Worm (Caenorhabditis elegans) whole organism, L4 larva: ENCODE data around the gene F45H10.2.

Experiments
- D1046.2 ChIP-seq: fragments of 200-800 bp; sonication (Bioruptor generic); IDR thresholded peaks from 2 replicates; pipeline ENCODE4 v1.3.6; 2022; ENCODE audit warnings: missing genetic modification characterization, missing compliant biosample characterization
- Y5F2A.4 ChIP-seq: fragments of 200-800 bp; sonication (Bioruptor generic); optimal IDR thresholded peaks from 2 replicates; lab custom pipeline; 2018; ENCODE audit warnings: mild to moderate bottlenecking, missing genetic modification characterization, missing compliant biosample characterization
- Y75B8A.6 ChIP-seq: fragments of 200-800 bp; sonication (Bioruptor generic); IDR thresholded peaks from 2 replicates; pipeline ENCODE4 v1.3.6; 2022; ENCODE audit warnings: missing genetic modification reagents, missing genetic modification characterization, missing compliant biosample characterization
- ZK337.2 ChIP-seq: fragments of 200-800 bp; sonication (Bioruptor generic); IDR thresholded peaks from 2 replicates; pipeline ENCODE4 v1.3.6; 2022; ENCODE audit warnings: missing genetic modification reagents, missing genetic modification characterization, missing compliant biosample characterization
- aly-2 ChIP-seq: sonication (generic microtip); optimal IDR thresholded peaks from 2 replicates; lab custom pipeline; 2018; ENCODE audit warnings: missing biosample characterization, missing genetic modification characterization
- ama-1 ChIP-seq: fragments of 150-350 bp; optimal IDR thresholded peaks from 2 replicates; lab custom pipeline; 2014; ENCODE audit warnings: inconsistent platforms, mixed read lengths
- attf-4 ChIP-seq: sonication (generic microtip); optimal IDR thresholded peaks from 3 replicates; lab custom pipeline; 2017; ENCODE audit warnings: missing biosample characterization, missing genetic modification characterization
- ceh-20 ChIP-seq: fragments of 200-800 bp; sonication (Bioruptor generic); IDR thresholded peaks from 2 replicates; pipeline ENCODE4 v1.3.6; 2022; ENCODE audit warnings: missing genetic modification reagents, missing genetic modification characterization, missing compliant biosample characterization
- ceh-32 ChIP-seq: sonication (generic microtip); optimal IDR thresholded peaks from 2 replicates; lab custom pipeline; 2016; ENCODE audit warnings: mild to moderate bottlenecking, missing genetic modification characterization, missing compliant biosample characterization; ENCODE audit not compliant: poor library complexity
- ceh-62 ChIP-seq: sonication (generic microtip); optimal IDR thresholded peaks from 2 replicates; lab custom pipeline; 2017; ENCODE audit warnings: missing biosample characterization, missing genetic modification characterization
- ceh-82 ChIP-seq: sonication (generic microtip); optimal IDR thresholded peaks from 2 replicates; lab custom pipeline; 2017; ENCODE audit warnings: missing biosample characterization, missing genetic modification characterization
- ctbp-1 ChIP-seq: fragments of 200-800 bp; sonication (Bioruptor generic); IDR thresholded peaks from 2 replicates; pipeline ENCODE4 v1.3.6; 2022; ENCODE audit warnings: missing genetic modification reagents, missing genetic modification characterization, missing compliant biosample characterization
- dmd-6 ChIP-seq: fragments of 200-800 bp; sonication (Bioruptor generic); IDR thresholded peaks from 2 replicates; pipeline ENCODE4 v1.3.6; 2022; ENCODE audit warnings: missing genetic modification reagents, missing genetic modification characterization, missing compliant biosample characterization
- duxl-1 ChIP-seq: sonication (generic microtip); optimal IDR thresholded peaks from 2 replicates; lab custom pipeline; 2016; ENCODE audit warnings: mild to moderate bottlenecking, missing genetic modification characterization, moderate library complexity, missing compliant biosample characterization; ENCODE audit not compliant: poor library complexity
- dve-1 ChIP-seq: sonication (generic microtip); optimal IDR thresholded peaks from 2 replicates; lab custom pipeline; 2017; ENCODE audit warnings: antibody characterized with exemption, mild to moderate bottlenecking, missing genetic modification characterization, missing compliant biosample characterization; ENCODE audit not compliant: insufficient read depth
- fos-1 ChIP-seq: fragments of 150-350 bp; optimal IDR thresholded peaks from 2 replicates; lab custom pipeline; 2014; ENCODE audit warnings: missing biosample characterization, missing genetic modification characterization
- hlh-11 ChIP-seq: fragments of 200-800 bp; sonication (Bioruptor generic); optimal IDR thresholded peaks from 2 replicates; lab custom pipeline; 2018; ENCODE audit warnings: mild to moderate bottlenecking, missing genetic modification characterization, missing compliant biosample characterization
- hmg-1.1 ChIP-seq: fragments of 200-800 bp; sonication (Bioruptor generic); IDR thresholded peaks from 2 replicates; pipeline ENCODE4 v1.3.6; 2022; ENCODE audit warnings: missing genetic modification reagents, missing genetic modification characterization, missing compliant biosample characterization
- lin-1 ChIP-seq: fragments of 200-800 bp; sonication (Bioruptor generic); IDR thresholded peaks from 2 replicates; pipeline ENCODE4 v1.3.6; 2022; ENCODE audit warnings: missing genetic modification reagents, missing genetic modification characterization, missing compliant biosample characterization
- lin-13 ChIP-seq: fragments of 150-350 bp; optimal IDR thresholded peaks from 2 replicates; lab custom pipeline; 2014; ENCODE audit warnings: missing biosample characterization, missing genetic modification reagents, missing genetic modification characterization
- lin-15B ChIP-seq: fragments of 150-350 bp; sonication (generic microtip); optimal IDR thresholded peaks from 3 replicates; lab custom pipeline; 2014; ENCODE audit warnings: missing biosample characterization, missing genetic modification characterization
- lin-29 ChIP-seq: fragments of 200-800 bp; sonication (Bioruptor generic); IDR thresholded peaks from 2 replicates; pipeline ENCODE4 v1.3.6; 2022; ENCODE audit warnings: missing genetic modification reagents, missing genetic modification characterization, missing compliant biosample characterization
- lin-39 ChIP-seq: fragments of 150-350 bp; optimal IDR thresholded peaks from 2 replicates; lab custom pipeline; 2014; ENCODE audit warnings: missing biosample characterization, missing genetic modification reagents, missing genetic modification characterization
- mdl-1 ChIP-seq, 2 experiments: fragments of 150-350 bp in 1 of 2; sonication (generic microtip) in 1 of 2; optimal IDR thresholded peaks; 2 replicates each; lab custom pipeline; 2014 to 2017; ENCODE audit warnings: missing biosample characterization in 2 of 2, missing genetic modification characterization in 2 of 2
- mdt-29 ChIP-seq: fragments of 200-800 bp; sonication (Bioruptor generic); IDR thresholded peaks from 2 replicates; pipeline ENCODE4 v1.3.6; 2022; ENCODE audit warnings: missing genetic modification reagents, missing genetic modification characterization, missing compliant biosample characterization
- mxl-3 ChIP-seq: fragments of 200-800 bp; sonication (Bioruptor generic); optimal IDR thresholded peaks from 2 replicates; lab custom pipeline; 2018; ENCODE audit warnings: mild to moderate bottlenecking, missing genetic modification characterization, missing compliant biosample characterization
- nhr-102 ChIP-seq: sonication (generic microtip); optimal IDR thresholded peaks from 2 replicates; lab custom pipeline; 2016; ENCODE audit warnings: mild to moderate bottlenecking, missing genetic modification characterization, moderate library complexity, missing compliant biosample characterization
- nhr-237 ChIP-seq: sonication (generic microtip); optimal IDR thresholded peaks from 2 replicates; lab custom pipeline; 2017; ENCODE audit warnings: missing biosample characterization, missing genetic modification characterization
- nhr-28 ChIP-seq: fragments of 150-350 bp; optimal IDR thresholded peaks from 2 replicates; lab custom pipeline; 2014; ENCODE audit warnings: missing biosample characterization, missing genetic modification characterization
- nhr-41 ChIP-seq: fragments of 200-800 bp; sonication (Bioruptor generic); IDR thresholded peaks from 2 replicates; pipeline ENCODE4 v1.3.6; 2022; ENCODE audit warnings: missing genetic modification reagents, missing genetic modification characterization, missing compliant biosample characterization
- nhr-42 ChIP-seq: fragments of 200-800 bp; sonication (Bioruptor generic); IDR thresholded peaks from 2 replicates; pipeline ENCODE4 v1.3.6; 2022; ENCODE audit warnings: missing genetic modification characterization, missing compliant biosample characterization
- nhr-76 ChIP-seq: fragments of 150-350 bp; optimal IDR thresholded peaks from 2 replicates; lab custom pipeline; 2014; ENCODE audit warnings: missing biosample characterization, missing genetic modification characterization
- nhr-77 ChIP-seq: fragments of 150-350 bp; optimal IDR thresholded peaks from 2 replicates; lab custom pipeline; 2014; ENCODE audit warnings: missing biosample characterization, missing genetic modification characterization
- pha-4 ChIP-seq, 2 experiments: fragments of 150-350 bp in 1 of 2; fragments of 200-800 bp in 1 of 2; sonication (Bioruptor generic) in 1 of 2; IDR thresholded peaks in 1 of 2; optimal IDR thresholded peaks in 1 of 2; 2 replicates each; pipeline versions ENCODE4 v1.3.6 to Lab custom; 2014 to 2022; ENCODE audit warnings: missing genetic modification characterization in 2 of 2, missing genetic modification reagents in 2 of 2, missing biosample characterization in 1 of 2, missing compliant biosample characterization in 1 of 2
- saeg-2 ChIP-seq: fragments of 200-800 bp; sonication (Bioruptor generic); IDR thresholded peaks from 2 replicates; pipeline ENCODE4 v1.3.6; 2022; ENCODE audit warnings: missing genetic modification reagents, missing genetic modification characterization, missing compliant biosample characterization
- skn-1 ChIP-seq: fragments of 150-350 bp; optimal IDR thresholded peaks from 2 replicates; lab custom pipeline; 2014; ENCODE audit warnings: missing biosample characterization, missing genetic modification characterization
- snpc-1.2 ChIP-seq: fragments of 200-800 bp; sonication (Bioruptor generic); IDR thresholded peaks from 2 replicates; pipeline ENCODE4 v1.3.6; 2022; ENCODE audit warnings: missing genetic modification reagents, missing genetic modification characterization, missing compliant biosample characterization
- spr-1 ChIP-seq: sonication (generic microtip); optimal IDR thresholded peaks from 2 replicates; lab custom pipeline; 2016; ENCODE audit warnings: mild to moderate bottlenecking, missing genetic modification characterization, missing compliant biosample characterization
- spr-3 ChIP-seq: fragments of 200-800 bp; sonication (Bioruptor generic); optimal IDR thresholded peaks from 2 replicates; lab custom pipeline; 2018; ENCODE audit warnings: mild to moderate bottlenecking, missing genetic modification characterization, missing compliant biosample characterization
- unc-39 ChIP-seq: sonication (generic microtip); optimal IDR thresholded peaks from 2 replicates; lab custom pipeline; 2017; ENCODE audit warnings: missing biosample characterization, missing genetic modification characterization
- unc-62 ChIP-seq, 3 experiments: fragments of 150-350 bp in 1 of 3; sonication (generic microtip); optimal IDR thresholded peaks in 2 of 3; peaks in 1 of 3; 1 replicate in 1 of 3; 2 replicates in 2 of 3; lab custom pipeline; 2014 to 2017; ENCODE audit warnings: missing biosample characterization in 3 of 3, missing genetic modification characterization in 3 of 3, missing genetic modification reagents in 3 of 3, missing genotype in 1 of 3
- vab-7 ChIP-seq: fragments of 200-800 bp; sonication (Bioruptor generic); IDR thresholded peaks from 2 replicates; pipeline ENCODE4 v1.3.6; 2022; ENCODE audit warnings: missing genetic modification reagents, missing genetic modification characterization, missing compliant biosample characterization
- zfp-3 ChIP-seq: fragments of 200-800 bp; sonication (Bioruptor generic); conservative IDR thresholded peaks from 2 replicates; pipeline ENCODE4 v1.3.6; 2022; ENCODE audit warnings: missing genetic modification reagents, missing genetic modification characterization, missing compliant biosample characterization
- zip-2 ChIP-seq: fragments of 150-350 bp; optimal IDR thresholded peaks from 2 replicates; lab custom pipeline; 2014; ENCODE audit warnings: missing biosample characterization, missing genetic modification characterization

Gene F45H10.2

ce11 chrII:13460592-13461395 is 32.1 kb downstream of the F45H10.2 start, which contains the start of gene pqn-27 (continued):
- TF ChIP-seq saeg-2 (peak; percentile 68), nhr-41 (GFP tag; lab: Robert Waterston, UW) (0 out of 2 replicates have a peak, but pooled peaks have one; percentile 22), lin-1 (GFP tag; lab: Robert Waterston, UW) (peak; percentile 82), ceh-20 (GFP tag; lab: Robert Waterston, UW) (peak; percentile 81), attf-4 (tag; lab: Kevin White, UChicago) (no peak), zfp-3 (GFP tag; lab: Robert Waterston, UW) (peak; percentile 87), ctbp-1 (GFP tag; lab: Robert Waterston, UW) (no peak; the same call in none of the 2 replicates), spr-3 (GFP tag; lab: Kevin White, UChicago) (peak; percentile 15), pha-4 (GFP tag; IDR thresholded peaks at IDR 0.05; lab: Robert Waterston, UW) (peak; percentile 55; the same call in 1 of the 2 replicates), pha-4 (tag; optimal IDR thresholded peaks at IDR 0.05; lab: Kevin White, UChicago) (no peak), unc-62 (GFP tag; optimal IDR thresholded peaks at IDR 0.05 in 1 of 2; lab: Kevin White, UChicago) (peak in 1 of 2 experiments; percentile 93), unc-62 (tag; optimal IDR thresholded peaks at IDR 0.05; lab: Kevin White, UChicago) (no peak), mxl-3 (GFP tag; lab: Kevin White, UChicago) (peak; percentile 72), nhr-237 (tag; lab: Kevin White, UChicago) (no peak), nhr-42 (GFP tag; lab: Robert Waterston, UW) (peak; percentile 70), ceh-62 (tag; lab: Kevin White, UChicago) (no peak), vab-7 (0 out of 2 replicates have a peak, but pooled peaks have one; percentile 20), lin-29 (GFP tag; lab: Robert Waterston, UW) (0 out of 2 replicates have a peak, but pooled peaks have one; percentile 9), nhr-76 (tag; lab: Kevin White, UChicago) (no peak), mdl-1 (tag; optimal IDR thresholded peaks at IDR 0.05; lab: Kevin White, UChicago) (peak in 1 of 2 experiments; percentile 61), ZK337.2 (GFP tag; lab: Robert Waterston, UW) (0 out of 2 replicates have a peak, but pooled peaks have one; percentile 30), aly-2 (tag; lab: Kevin White, UChicago) (no peak), lin-39 (no peak), fos-1 (tag; lab: Kevin White, UChicago) (no peak), snpc-1.2 (GFP tag; lab: Robert Waterston, UW) (0 out of 2 replicates have a peak, but pooled peaks have one; percentile 56), zip-2 (tag; lab: Kevin White, UChicago) (peak; percentile 62), D1046.2 (GFP tag; lab: Robert Waterston, UW) (no peak), lin-13 (GFP tag; lab: Kevin White, UChicago) (peak; percentile 22), lin-15B (tag; lab: Kevin White, UChicago) (no peak), hmg-1.1 (peak; percentile 43), Y75B8A.6 (GFP tag; lab: Robert Waterston, UW) (peak; percentile 34; the same call in 1 of the 2 replicates), duxl-1 (no peak), unc-39 (no peak), skn-1 (no peak), nhr-77 (peak; percentile 75), ceh-82 (no peak), spr-1 (tag; lab: Kevin White, UChicago) (peak; percentile 51), dve-1 (tag; lab: Kevin White, UChicago) (peak; percentile 81), mdt-29 (GFP tag; lab: Robert Waterston, UW) (peak; percentile 33; the same call in 1 of the 2 replicates), nhr-102 (peak; percentile 59), hlh-11 (tag; lab: Kevin White, UChicago) (peak; percentile 87), dmd-6 (GFP tag; lab: Robert Waterston, UW) (peak; percentile 77), Y5F2A.4 (GFP tag; lab: Kevin White, UChicago) (no peak), nhr-28 (tag; lab: Kevin White, UChicago) (peak; percentile 77), ceh-32 (tag; lab: Kevin White, UChicago) (no peak), ama-1 (lab: Kevin White, UChicago) (peak; percentile 97)
